Worm (Caenorhabditis elegans) whole organism, L2 larva: ENCODE results near the gene Y50D4A.4.

Experiments
- C34F6.9 ChIP-seq: fragments of 150-350 bp; optimal IDR thresholded peaks from 2 replicates; lab custom pipeline; 2014; ENCODE audit warnings: missing biosample characterization, missing genetic modification characterization
- aly-2 ChIP-seq: fragments of 150-350 bp; optimal IDR thresholded peaks from 2 replicates; lab custom pipeline; 2014; ENCODE audit warnings: missing biosample characterization, missing genetic modification characterization
- ama-1 ChIP-seq: fragments of 150-350 bp; optimal IDR thresholded peaks from 2 replicates; lab custom pipeline; 2018; ENCODE audit warnings: inconsistent platforms
- blmp-1 ChIP-seq: sonication (generic microtip); optimal IDR thresholded peaks from 2 replicates; lab custom pipeline; 2017; ENCODE audit warnings: missing genetic modification characterization, mild to moderate bottlenecking, missing compliant biosample characterization, antibody characterized with exemption, moderate library complexity; ENCODE audit not compliant: insufficient read depth
- ceh-16 ChIP-seq: fragments of 150-350 bp; optimal IDR thresholded peaks from 2 replicates; lab custom pipeline; 2014; ENCODE audit warnings: missing biosample characterization, missing genetic modification characterization
- crh-2 ChIP-seq: sonication (generic microtip); optimal IDR thresholded peaks from 2 replicates; lab custom pipeline; 2017; ENCODE audit warnings: missing biosample characterization, missing genetic modification characterization
- dmd-4 ChIP-seq: sonication (generic microtip); optimal IDR thresholded peaks from 2 replicates; lab custom pipeline; 2017; ENCODE audit warnings: missing biosample characterization, missing genetic modification characterization
- elt-3 ChIP-seq: sonication (generic microtip); optimal IDR thresholded peaks from 2 replicates; lab custom pipeline; 2017; ENCODE audit warnings: missing biosample characterization, missing genetic modification characterization
- fos-1 ChIP-seq: fragments of 150-350 bp; optimal IDR thresholded peaks from 2 replicates; lab custom pipeline; 2014; ENCODE audit warnings: missing biosample characterization, missing genetic modification characterization
- lin-13 ChIP-seq: fragments of 150-350 bp; optimal IDR thresholded peaks from 2 replicates; lab custom pipeline; 2014; ENCODE audit warnings: missing biosample characterization, missing genetic modification reagents, missing genetic modification characterization
- mbf-1 ChIP-seq: sonication (generic microtip); optimal IDR thresholded peaks from 2 replicates; lab custom pipeline; 2017; ENCODE audit warnings: missing biosample characterization, missing genetic modification characterization
- nhr-21 ChIP-seq: fragments of 150-350 bp; optimal IDR thresholded peaks from 2 replicates; lab custom pipeline; 2014; ENCODE audit warnings: missing biosample characterization, missing genetic modification characterization
- nhr-237 ChIP-seq: fragments of 150-350 bp; optimal IDR thresholded peaks from 2 replicates; lab custom pipeline; 2014; ENCODE audit warnings: missing biosample characterization, missing genetic modification characterization
- nhr-25 ChIP-seq: fragments of 150-350 bp; sonication (generic microtip); optimal IDR thresholded peaks from 3 replicates; lab custom pipeline; 2014; ENCODE audit warnings: missing biosample characterization, missing genetic modification characterization
- nhr-6 ChIP-seq: fragments of 150-350 bp; optimal IDR thresholded peaks from 2 replicates; lab custom pipeline; 2014; ENCODE audit warnings: missing biosample characterization, missing genetic modification characterization
- nhr-77 ChIP-seq: fragments of 150-350 bp; optimal IDR thresholded peaks from 2 replicates; lab custom pipeline; 2014; ENCODE audit warnings: missing biosample characterization, missing genetic modification characterization
- peb-1 ChIP-seq: fragments of 150-350 bp; optimal IDR thresholded peaks from 2 replicates; lab custom pipeline; 2014; ENCODE audit warnings: missing biosample characterization, missing genetic modification characterization
- sma-3 ChIP-seq: sonication (generic microtip); optimal IDR thresholded peaks from 2 replicates; lab custom pipeline; 2016; ENCODE audit warnings: missing genetic modification reagents, missing genetic modification characterization, missing compliant biosample characterization
- snpc-4 ChIP-seq: fragments of 150-350 bp; optimal IDR thresholded peaks from 2 replicates; lab custom pipeline; 2014; ENCODE audit warnings: missing biosample characterization, missing genetic modification characterization
- ztf-1 ChIP-seq: fragments of 200-800 bp; sonication (Bioruptor generic); conservative IDR thresholded peaks from 2 replicates; pipeline ENCODE4 v1.3.6; 2022; ENCODE audit warnings: missing genetic modification characterization, missing compliant biosample characterization

The Y50D4A.4 gene

DNA sequence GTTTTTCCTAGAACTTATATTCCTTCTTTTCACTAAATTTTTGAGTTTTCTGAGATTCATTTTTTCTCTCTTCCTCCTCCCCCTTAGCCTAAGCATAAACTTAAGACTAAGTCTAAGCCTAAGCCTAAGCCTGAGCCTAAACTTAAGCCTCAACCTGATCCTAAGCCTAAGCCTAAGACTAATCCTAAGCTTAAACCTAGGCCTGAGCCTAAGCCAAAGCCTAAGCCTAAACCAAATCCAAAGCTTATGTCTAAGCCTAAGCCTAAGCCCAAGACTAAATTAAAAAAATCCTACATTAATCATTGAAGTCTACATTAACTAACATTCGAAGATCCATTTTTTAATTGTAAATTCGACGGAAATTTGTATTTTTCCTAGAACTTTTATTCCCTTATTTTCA is 55.1 kb downstream of the Y50D4A.4 start:
- TF ChIP-seq peb-1 (tag; lab: Kevin White, UChicago) (no peak), mbf-1 (tag; lab: Kevin White, UChicago) (no peak), blmp-1 (no peak), nhr-6 (tag; lab: Kevin White, UChicago) (no peak), C34F6.9 (tag; lab: Kevin White, UChicago) (no peak), ztf-1 (GFP tag; lab: Robert Waterston, UW) (no peak), dmd-4 (tag; lab: Kevin White, UChicago) (no peak), ceh-16 (tag; lab: Kevin White, UChicago) (no peak), nhr-25 (tag; lab: Kevin White, UChicago) (no peak), ama-1 (lab: Kevin White, UChicago) (no peak), nhr-237 (tag; lab: Kevin White, UChicago) (no peak), elt-3 (tag; lab: Kevin White, UChicago) (no peak), sma-3 (no peak), snpc-4 (no peak), nhr-77 (no peak), aly-2 (tag; lab: Kevin White, UChicago) (no peak), nhr-21 (tag; lab: Kevin White, UChicago) (no peak), lin-13 (no peak), fos-1 (tag; lab: Kevin White, UChicago) (no peak), crh-2 (tag; lab: Kevin White, UChicago) (no peak)
